Worm (Caenorhabditis elegans) whole organism, young adult: ENCODE measurements around the gene Y40H7A.4.
"Not testable (repeated sequence)": the region's sequence is repeated elsewhere in the genome, so short reads cannot be mapped to it uniquely, and the experiment has no call there.

Source experiments
- F22D6.2 ChIP-seq: sonication (generic microtip); optimal IDR thresholded peaks from 2 replicates; lab custom pipeline; 2016; ENCODE audit warnings: mild to moderate bottlenecking, missing genetic modification characterization, missing compliant biosample characterization
- Y67H2A.10 ChIP-seq: fragments of 200-800 bp; sonication (Bioruptor generic); conservative IDR thresholded peaks from 2 replicates; pipeline ENCODE4 v1.3.6; 2022; ENCODE audit warnings: missing genetic modification reagents, missing genetic modification characterization, missing compliant biosample characterization
- bed-1 ChIP-seq: fragments of 200-800 bp; sonication (Bioruptor generic); IDR thresholded peaks from 2 replicates; pipeline ENCODE4 v1.3.6; 2022; ENCODE audit warnings: missing genetic modification reagents, missing genetic modification characterization, missing compliant biosample characterization
- hsf-1 ChIP-seq: fragments of 200-800 bp; sonication (Bioruptor generic); IDR thresholded peaks from 2 replicates; pipeline ENCODE4 v1.3.6; 2022; ENCODE audit warnings: missing genetic modification reagents, missing genetic modification characterization, missing compliant biosample characterization
- let-526 ChIP-seq: fragments of 200-800 bp; sonication (Bioruptor generic); IDR thresholded peaks from 2 replicates; pipeline ENCODE4 v1.3.6; 2022; ENCODE audit warnings: missing genetic modification reagents, missing genetic modification characterization, missing compliant biosample characterization
- lin-35 ChIP-seq, 3 experiments: fragments of 150-350 bp in 2 of 3; sonication (generic microtip) in 1 of 3; optimal IDR thresholded peaks; 2 replicates each; lab custom pipeline; 2014 to 2018; ENCODE audit warnings: missing biosample characterization in 3 of 3, missing genetic modification characterization in 3 of 3, missing genetic modification reagents in 3 of 3
- unc-62 ChIP-seq: fragments of 150-350 bp; optimal IDR thresholded peaks from 2 replicates; lab custom pipeline; 2014; ENCODE audit warnings: missing biosample characterization, missing genetic modification reagents, missing genetic modification characterization
- zfh-2 ChIP-seq: fragments of 200-800 bp; sonication (Bioruptor generic); conservative IDR thresholded peaks from 2 replicates; pipeline ENCODE4 v1.3.6; 2022; ENCODE audit warnings: missing genetic modification reagents, missing genetic modification characterization, missing compliant biosample characterization

DNA sequence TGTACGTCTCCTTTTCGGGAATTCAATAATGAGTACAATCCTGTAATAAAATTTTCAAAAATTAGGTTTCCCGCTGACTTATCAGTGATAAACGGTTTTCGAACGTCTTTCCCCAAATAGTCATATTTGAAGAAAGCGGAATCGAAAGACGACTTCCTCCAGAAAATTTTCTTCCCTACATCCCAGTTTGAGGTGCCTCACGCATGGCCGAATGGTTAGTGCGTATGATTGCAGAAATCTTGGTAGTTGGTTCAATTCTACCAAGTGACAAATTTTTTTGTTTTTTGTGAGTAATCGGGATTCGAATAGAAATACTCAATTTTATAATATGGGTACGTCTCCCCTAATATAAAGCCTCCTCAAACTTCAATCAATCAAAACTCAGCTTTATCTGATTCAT is 5.1 kb downstream of the Y40H7A.4 start:
- not testable (repeated sequence) for TF ChIP-seq let-526 (GFP tag; lab: Robert Waterston, UW); bed-1 (GFP tag; lab: Robert Waterston, UW); F22D6.2 (tag; lab: Kevin White, UChicago); Y67H2A.10; zfh-2 (GFP tag; lab: Robert Waterston, UW); lin-35 (GFP tag; optimal IDR thresholded peaks at IDR 0.05; lab: Kevin White, UChicago); unc-62 (GFP tag; lab: Kevin White, UChicago)
- TF ChIP-seq hsf-1: peak; percentile 47; the same call in 1 of the 2 replicates
